Fruit fly (Drosophila melanogaster) whole organism, wandering third instar larva: ENCODE data around the gene grn.
A peak's percentile ranks its signal among the peaks of the same experiment; 100 is the strongest.

Experiments used
- Abd-B ChIP-seq: fragments of >200 bp; optimal IDR thresholded peaks from 2 replicates; lab custom pipeline; 2017; ENCODE audit warnings: missing biosample characterization, missing genetic modification characterization
- CG32264 ChIP-seq: fragments of 200-800 bp; sonication (Bioruptor generic); optimal IDR thresholded peaks from 2 replicates; lab custom pipeline; 2016; ENCODE audit warnings: missing biosample characterization, missing genetic modification characterization
- CG9705 ChIP-seq: fragments of 200-800 bp; sonication (Bioruptor generic); optimal IDR thresholded peaks from 2 replicates; lab custom pipeline; 2018; ENCODE audit warnings: missing biosample characterization, mild to moderate bottlenecking, missing genetic modification characterization
- CrebA ChIP-seq: fragments of 200-800 bp; sonication (Bioruptor generic); optimal IDR thresholded peaks from 2 replicates; lab custom pipeline; 2016; ENCODE audit warnings: missing biosample characterization, mild to moderate bottlenecking, missing genetic modification characterization, borderline replicate concordance
- Dfd ChIP-seq: fragments of >200 bp; optimal IDR thresholded peaks from 2 replicates; lab custom pipeline; 2017; ENCODE audit warnings: missing biosample characterization, missing genetic modification characterization
- Dif ChIP-seq: fragments of 200-275, 200-300 bp; sonication (Bioruptor generic); optimal IDR thresholded peaks from 2 replicates; lab custom pipeline; 2018; ENCODE audit warnings: missing biosample characterization, missing genetic modification characterization; ENCODE audit not compliant: partially characterized antibody
- GATAd ChIP-seq: sonication (Bioruptor generic); optimal IDR thresholded peaks from 2 replicates; lab custom pipeline; 2016; ENCODE audit warnings: missing biosample characterization, missing genetic modification characterization
- HLH106 ChIP-seq: fragments of 200-800 bp; optimal IDR thresholded peaks from 3 replicates; lab custom pipeline; 2019; ENCODE audit warnings: missing biosample characterization, mild to moderate bottlenecking, missing genetic modification characterization, moderate library complexity
- Hnf4 ChIP-seq: fragments of 200-800 bp; sonication (Bioruptor generic); optimal IDR thresholded peaks from 2 replicates; lab custom pipeline; 2016; ENCODE audit warnings: missing biosample characterization, mild to moderate bottlenecking, missing genetic modification characterization
- Hr78 ChIP-seq: fragments of >200 bp; optimal IDR thresholded peaks from 2 replicates; lab custom pipeline; 2017; ENCODE audit warnings: missing biosample characterization, missing genetic modification characterization
- Hr83 ChIP-seq: fragments of 200-300 bp; sonication (Bioruptor generic); optimal IDR thresholded peaks from 2 replicates; lab custom pipeline; 2016; ENCODE audit warnings: missing biosample characterization, mild to moderate bottlenecking, missing genetic modification characterization, moderate library complexity; ENCODE audit not compliant: poor library complexity, severe bottlenecking
- Jra ChIP-seq: sonication (Bioruptor generic); optimal IDR thresholded peaks from 2 replicates; lab custom pipeline; 2016; ENCODE audit warnings: missing biosample characterization, missing genetic modification characterization
- Mio ChIP-seq: sonication (Bioruptor generic); optimal IDR thresholded peaks from 2 replicates; lab custom pipeline; 2016; ENCODE audit warnings: missing biosample characterization, missing genetic modification characterization
- Myc ChIP-seq: fragments of >200 bp; optimal IDR thresholded peaks from 2 replicates; lab custom pipeline; 2017
- N ChIP-seq: fragments of >200 bp; optimal IDR thresholded peaks from 2 replicates; lab custom pipeline; 2018; ENCODE audit warnings: missing biosample characterization, missing external identifiers, missing genetic modification characterization
- OdsH ChIP-seq: fragments of 200-800 bp; sonication (Bioruptor generic); optimal IDR thresholded peaks from 2 replicates; lab custom pipeline; 2016; ENCODE audit warnings: missing biosample characterization, mild to moderate bottlenecking, missing genetic modification characterization
- Rel ChIP-seq, 2 experiments: fragments of 200-800 bp; sonication (Bioruptor generic) in 1 of 2; optimal IDR thresholded peaks; 2 replicates in 1 of 2; 3 replicates in 1 of 2; lab custom pipeline; 2016 to 2019; ENCODE audit warnings: mild to moderate bottlenecking in 2 of 2, missing biosample characterization in 2 of 2, missing genetic modification characterization in 2 of 2, moderate library complexity in 1 of 2
- Sp1 ChIP-seq: fragments of 200-800 bp; sonication (Bioruptor generic); optimal IDR thresholded peaks from 3 replicates; lab custom pipeline; 2019; ENCODE audit warnings: missing biosample characterization, mild to moderate bottlenecking, missing genetic modification characterization, moderate library complexity
- Vsx2 ChIP-seq: fragments of 200-300, 225-300 bp; sonication (Bioruptor generic); optimal IDR thresholded peaks from 2 replicates; lab custom pipeline; 2018; ENCODE audit warnings: missing biosample characterization, missing genetic modification characterization; ENCODE audit not compliant: partially characterized antibody
- br ChIP-seq: fragments of 200-800 bp; sonication (Bioruptor generic); optimal IDR thresholded peaks from 2 replicates; lab custom pipeline; 2016; ENCODE audit warnings: missing biosample characterization, missing genetic modification characterization
- brk ChIP-seq: fragments of 200-800 bp; sonication (Bioruptor generic); optimal IDR thresholded peaks from 2 replicates; lab custom pipeline; 2016; ENCODE audit warnings: missing biosample characterization, mild to moderate bottlenecking, missing genetic modification characterization
- dl ChIP-seq, 2 experiments: fragments of 175-275, 200-275 bp in 1 of 2; fragments of 200-275 bp in 1 of 2; sonication (Bioruptor generic); optimal IDR thresholded peaks; lab custom pipeline; 2018; ENCODE audit warnings: mild to moderate bottlenecking in 2 of 2, missing biosample characterization in 2 of 2, missing genetic modification characterization in 2 of 2, moderate library complexity in 2 of 2; ENCODE audit not compliant: partially characterized antibody in 2 of 2, insufficient read depth in 1 of 2
- dmrt93B ChIP-seq: fragments of 200-800 bp; sonication (Bioruptor generic); optimal IDR thresholded peaks from 2 replicates; lab custom pipeline; 2018; ENCODE audit warnings: missing biosample characterization, mild to moderate bottlenecking, missing genetic modification characterization
- dsf ChIP-seq: sonication (Bioruptor generic); optimal IDR thresholded peaks from 2 replicates; lab custom pipeline; 2016; ENCODE audit warnings: missing biosample characterization, missing genetic modification characterization, borderline replicate concordance
- ey ChIP-seq: fragments of 200-800 bp; sonication (Bioruptor generic); optimal IDR thresholded peaks from 2 replicates; lab custom pipeline; 2016; ENCODE audit warnings: missing biosample characterization, missing genetic modification characterization
- foxo ChIP-seq, 2 experiments: fragments of 200-800 bp; sonication (Bioruptor generic); optimal IDR thresholded peaks; 2 replicates in 1 of 2; 3 replicates in 1 of 2; lab custom pipeline; 2016 to 2017; ENCODE audit warnings: missing biosample characterization in 2 of 2, missing genetic modification characterization in 2 of 2
- fru ChIP-seq: fragments of 200-800 bp; sonication (Bioruptor generic); optimal IDR thresholded peaks from 3 replicates; lab custom pipeline; 2016; ENCODE audit warnings: missing biosample characterization, mild to moderate bottlenecking, missing genetic modification characterization
- h ChIP-seq: fragments of 200-800 bp; sonication (Bioruptor generic); optimal IDR thresholded peaks from 3 replicates; lab custom pipeline; 2016; ENCODE audit warnings: missing biosample characterization, mild to moderate bottlenecking, missing genetic modification characterization
- jim ChIP-seq: fragments of 175-275, 200-325 bp; sonication (Bioruptor generic); optimal IDR thresholded peaks from 2 replicates; lab custom pipeline; 2016; ENCODE audit warnings: missing biosample characterization, mild to moderate bottlenecking, missing genetic modification characterization
- lola ChIP-seq: fragments of >200 bp; optimal IDR thresholded peaks from 2 replicates; lab custom pipeline; 2017; ENCODE audit warnings: missing biosample characterization, missing genetic modification characterization
- pan ChIP-seq: fragments of >200 bp; optimal IDR thresholded peaks from 2 replicates; lab custom pipeline; 2017
- psq ChIP-seq: fragments of 200-800 bp; sonication (Bioruptor generic); optimal IDR thresholded peaks from 3 replicates; lab custom pipeline; 2017; ENCODE audit warnings: missing biosample characterization, mild to moderate bottlenecking, missing genetic modification characterization, moderate library complexity
- rgr ChIP-seq: fragments of 200-800 bp; sonication (Bioruptor generic); optimal IDR thresholded peaks from 3 replicates; lab custom pipeline; 2016; ENCODE audit warnings: missing biosample characterization, mild to moderate bottlenecking, missing genetic modification characterization
- sage ChIP-seq: fragments of 200-800 bp; sonication (Bioruptor generic); optimal IDR thresholded peaks from 2 replicates; lab custom pipeline; 2016; ENCODE audit warnings: missing biosample characterization, mild to moderate bottlenecking, missing genetic modification characterization
- sv ChIP-seq: fragments of 200-800 bp; sonication (Bioruptor generic); optimal IDR thresholded peaks from 3 replicates; lab custom pipeline; 2016; ENCODE audit warnings: missing biosample characterization, missing genetic modification characterization
- tai ChIP-seq: sonication (Bioruptor generic); optimal IDR thresholded peaks from 2 replicates; lab custom pipeline; 2016; ENCODE audit warnings: missing biosample characterization, missing genetic modification characterization
- usp ChIP-seq: fragments of >200 bp; optimal IDR thresholded peaks from 2 replicates; lab custom pipeline; 2017; ENCODE audit warnings: missing biosample characterization, missing genetic modification characterization
- woc ChIP-seq: sonication (Bioruptor generic); optimal IDR thresholded peaks from 2 replicates; lab custom pipeline; 2016; ENCODE audit warnings: missing biosample characterization, mild to moderate bottlenecking, missing genetic modification characterization

Gene grn

DNA sequence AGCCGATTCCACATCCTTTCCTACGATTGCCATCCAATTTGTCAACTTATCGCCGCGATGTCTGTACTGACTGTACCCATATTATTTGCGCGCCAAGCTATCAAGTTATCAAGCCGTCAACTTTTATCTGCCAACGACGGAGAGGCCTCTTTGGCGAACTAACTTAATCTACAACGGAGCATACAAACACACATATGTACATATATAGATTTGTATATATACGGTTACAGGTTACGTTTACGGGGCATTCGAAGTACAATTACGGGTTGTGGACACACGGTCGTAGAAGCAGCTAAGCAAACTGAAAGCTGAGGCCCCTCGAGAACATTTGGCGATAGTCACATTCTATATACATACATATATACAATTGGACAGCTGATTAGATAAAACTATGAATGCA is 66.0 kb downstream of the grn start:
- TF ChIP-seq OdsH (peak; percentile 16), br (GFP tag; lab: Kevin White, UChicago) (peak; percentile 18), Hr78 (GFP tag; lab: Kevin White, UChicago) (no peak), psq (GFP tag; lab: Kevin White, UChicago) (no peak)

DNA sequence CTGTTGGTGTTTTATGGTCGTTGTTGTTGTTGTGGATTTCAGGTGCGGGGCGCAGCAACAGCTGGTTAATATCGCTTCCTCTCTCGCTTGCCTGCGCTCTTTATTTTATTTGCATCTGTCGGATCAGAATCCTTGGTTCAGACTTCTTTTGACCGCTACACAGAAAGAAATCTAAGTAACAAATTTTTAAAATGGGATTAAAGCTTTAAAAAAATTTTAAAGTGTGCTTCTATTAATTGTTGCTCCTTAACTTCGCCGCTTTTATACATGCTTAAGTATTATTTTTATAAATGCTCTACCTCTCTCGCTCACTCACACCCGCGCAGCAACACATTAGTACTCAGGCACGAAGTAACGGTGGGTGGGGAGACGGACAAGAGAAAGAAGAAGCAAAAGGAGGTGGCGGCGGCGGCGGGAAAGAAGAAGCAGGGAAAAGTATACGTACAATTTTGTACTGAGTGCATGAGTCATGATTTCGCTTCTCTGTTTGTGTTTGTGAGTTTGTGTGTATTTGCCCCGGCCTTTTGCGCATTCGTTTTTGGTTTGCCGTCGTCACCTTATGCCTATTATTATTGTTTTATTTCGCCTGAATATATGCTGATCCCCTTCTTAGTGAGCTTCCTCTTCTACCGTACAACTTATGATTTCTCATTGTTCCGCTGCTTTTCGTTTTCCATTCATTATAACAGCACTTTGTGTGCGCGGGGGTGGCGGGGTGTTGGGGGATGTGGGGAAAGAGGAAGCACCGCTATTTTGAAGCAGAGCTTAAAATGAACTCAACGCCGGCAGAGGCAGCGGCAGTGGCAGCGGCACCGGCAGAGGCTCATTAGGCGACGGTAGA is 67.2 kb downstream of the grn start:
- TF ChIP-seq N (GFP tag; lab: Kevin White, UChicago), result no peak
- peak; percentile 36 for TF ChIP-seq dsf (GFP tag; lab: Kevin White, UChicago)
- peak; percentile 92 for TF ChIP-seq psq (GFP tag; lab: Kevin White, UChicago)
- peak; percentile 86 for TF ChIP-seq woc (GFP tag; lab: Kevin White, UChicago)
- TF ChIP-seq Jra (GFP tag; lab: Kevin White, UChicago), result peak; percentile 94
- no peak for TF ChIP-seq Dfd (GFP tag; lab: Kevin White, UChicago)
- peak; percentile 82 for TF ChIP-seq CG32264
- TF ChIP-seq rgr (GFP tag; lab: Kevin White, UChicago), result peak; percentile 92
- TF ChIP-seq sv (GFP tag; lab: Kevin White, UChicago), result peak; percentile 25
- peak; percentile 86 for TF ChIP-seq Sp1 (GFP tag; lab: Kevin White, UChicago)
- TF ChIP-seq jim (GFP tag; lab: Kevin White, UChicago), result no peak
- peak; percentile 92 for TF ChIP-seq sage (GFP tag; lab: Kevin White, UChicago)
- TF ChIP-seq OdsH, result peak; percentile 94
- no peak for TF ChIP-seq lola (GFP tag; lab: Kevin White, UChicago)
- TF ChIP-seq Abd-B, result no peak
- peak; percentile 55 for TF ChIP-seq Dif (GFP tag; lab: Kevin White, UChicago)
- peak; percentile 96 for TF ChIP-seq br (GFP tag; lab: Kevin White, UChicago)
- peak in 1 of 2 experiments; percentile 41 for TF ChIP-seq dl (GFP tag; optimal IDR thresholded peaks at IDR 0.05; lab: Kevin White, UChicago; ENCODE audit: insufficient read depth in 1 of 2, partially characterized antibody in 2 of 2)
- TF ChIP-seq dmrt93B (GFP tag; lab: Kevin White, UChicago), result peak; percentile 77
- no peak for TF ChIP-seq usp (GFP tag; lab: Kevin White, UChicago)
- no peak for TF ChIP-seq pan (lab: Kevin White, UChicago)
- TF ChIP-seq brk, result peak; percentile 92
- TF ChIP-seq GATAd (GFP tag; lab: Kevin White, UChicago), result peak; percentile 66
- peak; percentile 87 for TF ChIP-seq Hr83 (GFP tag; lab: Kevin White, UChicago)
- no peak for TF ChIP-seq Hr78 (GFP tag; lab: Kevin White, UChicago)
- no peak for TF ChIP-seq Vsx2 (GFP tag; lab: Kevin White, UChicago)
- TF ChIP-seq ey (GFP tag; lab: Kevin White, UChicago), result peak; percentile 94
- peak; percentile 96 for TF ChIP-seq h (GFP tag; lab: Kevin White, UChicago)
- TF ChIP-seq Myc (lab: Kevin White, UChicago), result no peak
- TF ChIP-seq foxo (GFP tag; optimal IDR thresholded peaks at IDR 0.05; lab: Kevin White, UChicago), result peak; percentile 70 to 94
- peak; percentile 47 for TF ChIP-seq CG9705 (GFP tag; lab: Kevin White, UChicago)
- peak; percentile 3 for TF ChIP-seq Mio (GFP tag; lab: Kevin White, UChicago)
- TF ChIP-seq fru (GFP tag; lab: Kevin White, UChicago), result peak; percentile 96
- peak; percentile 84 for TF ChIP-seq HLH106 (tag; lab: Kevin White, UChicago)
- TF ChIP-seq Rel (GFP tag; optimal IDR thresholded peaks at IDR 0.05; lab: Kevin White, UChicago), result peak; percentile 81
- TF ChIP-seq Rel (tag; optimal IDR thresholded peaks at IDR 0.05; lab: Kevin White, UChicago), result peak; percentile 80
- no peak for TF ChIP-seq CrebA
- TF ChIP-seq Hnf4, result peak; percentile 92
- peak; percentile 82 for TF ChIP-seq tai (GFP tag; lab: Kevin White, UChicago)
- TF ChIP-seq, all 38 proteins: peak for 27
